Fruit fly (Drosophila melanogaster): ENCODE measurements around the gene CG32281.

Gene CG32281

DNA sequence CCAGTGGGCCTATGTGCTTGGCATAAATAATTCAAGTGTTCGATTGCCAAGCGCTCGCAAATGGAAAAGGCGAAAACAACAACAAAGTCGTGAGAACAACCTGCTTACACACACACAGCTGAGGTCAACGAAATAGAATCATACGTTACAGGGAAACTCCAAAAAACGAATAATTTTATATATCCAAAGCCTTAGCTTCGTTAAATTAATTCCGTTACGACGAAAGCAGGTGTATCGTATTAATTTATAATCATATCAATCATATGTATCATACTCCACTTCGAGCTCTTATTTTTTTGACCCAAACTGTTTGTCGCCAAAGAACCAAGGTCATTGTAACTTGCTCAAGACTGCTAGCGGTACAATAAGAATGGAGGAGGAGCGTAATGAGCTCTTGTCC, 10.3 kb downstream of the CG32281 start:
- TF ChIP-seq CG31627 (GFP tag; optimal IDR thresholded peaks at IDR 0.05) (peak; percentile 91), CG11762 (GFP tag; optimal IDR thresholded peaks at IDR 0.05; ENCODE audit: insufficient read depth) (peak; percentile 83), svp (GFP tag) (no peak), Eip93F (GFP tag; optimal IDR thresholded peaks at IDR 0.05) (peak; percentile 86), Blimp-1 (GFP tag; optimal IDR thresholded peaks at IDR 0.05) (peak; percentile 76), fd59A (GFP tag; optimal IDR thresholded peaks at IDR 0.05) (peak; percentile 85), topi (GFP tag; optimal IDR thresholded peaks at IDR 0.05) (peak; percentile 94), CG8119 (GFP tag; IDR thresholded peaks at IDR 0.05) (peak; percentile 84), Ets21C (GFP tag; optimal IDR thresholded peaks at IDR 0.05) (peak; percentile 88), acj6 (GFP tag; optimal IDR thresholded peaks at IDR 0.05) (peak; percentile 89), CG1621 (tag; optimal IDR thresholded peaks at IDR 0.05) (peak; percentile 92), CG3032 (tag; optimal IDR thresholded peaks at IDR 0.05) (peak; percentile 91), CG11294 (GFP tag; IDR thresholded peaks at IDR 0.05) (peak; percentile 78), CG32006 (GFP tag; optimal IDR thresholded peaks at IDR 0.05) (peak; percentile 85), dac (GFP tag; optimal IDR thresholded peaks at IDR 0.05) (peak; percentile 35), lz (GFP tag; optimal IDR thresholded peaks at IDR 0.05) (peak; percentile 93), Sox102F (GFP tag; optimal IDR thresholded peaks at IDR 0.05) (no peak), salr (GFP tag; optimal IDR thresholded peaks at IDR 0.05) (peak in 1 of 2 experiments; percentile 84), ss (GFP tag; optimal IDR thresholded peaks at IDR 0.05) (peak in 1 of 2 experiments; percentile 89), CG8632 (GFP tag; optimal IDR thresholded peaks at IDR 0.05) (peak; percentile 90), CG11902 (GFP tag; optimal IDR thresholded peaks at IDR 0.05) (peak; percentile 83), CG9139 (GFP tag; optimal IDR thresholded peaks at IDR 0.05) (peak; percentile 86), eg (GFP tag; IDR thresholded peaks at IDR 0.05) (peak; percentile 95), Lpt (GFP tag; optimal IDR thresholded peaks at IDR 0.05) (peak; percentile 76), Hr39 (GFP tag; optimal IDR thresholded peaks at IDR 0.05) (peak; percentile 95), Sox14 (GFP tag; optimal IDR thresholded peaks at IDR 0.05) (peak; percentile 93), CG7368 (GFP tag; optimal IDR thresholded peaks at IDR 0.05) (peak; percentile 88), CG10631 (GFP tag; optimal IDR thresholded peaks at IDR 0.05) (no peak), esn (GFP tag; optimal IDR thresholded peaks at IDR 0.05) (peak; percentile 94), CG34406 (GFP tag; optimal IDR thresholded peaks at IDR 0.05) (peak; percentile 89), achi (GFP tag; optimal IDR thresholded peaks at IDR 0.05) (no peak), Met (GFP tag; optimal IDR thresholded peaks at IDR 0.05) (peak; percentile 93), cyc (GFP tag; optimal IDR thresholded peaks at IDR 0.05) (peak; percentile 93), Smox (GFP tag; optimal IDR thresholded peaks at IDR 0.05) (no peak), Eip78C (GFP tag) (peak; percentile 98), Sox15 (GFP tag; optimal IDR thresholded peaks at IDR 0.05) (peak; percentile 77), Eip75B (GFP tag; optimal IDR thresholded peaks at IDR 0.05) (peak; percentile 96), CG6792 (GFP tag; optimal IDR thresholded peaks at IDR 0.05) (peak; percentile 93), CG6276 (GFP tag; optimal IDR thresholded peaks at IDR 0.05) (no peak), vri (GFP tag; optimal IDR thresholded peaks at IDR 0.05) (no peak), CG4318 (GFP tag; optimal IDR thresholded peaks at IDR 0.05) (no peak), CG6854 (GFP tag; optimal IDR thresholded peaks at IDR 0.05) (peak; percentile 89), CG8319 (GFP tag; optimal IDR thresholded peaks at IDR 0.05) (peak; percentile 85), CG3919 (GFP tag; optimal IDR thresholded peaks at IDR 0.05) (peak; percentile 94), fd85E (GFP tag; optimal IDR thresholded peaks at IDR 0.05) (peak; percentile 67), dsx (GFP tag; optimal IDR thresholded peaks at IDR 0.05; ENCODE audit: poor library complexity, severe bottlenecking) (peak; percentile 94), pdm3 (GFP tag; optimal IDR thresholded peaks at IDR 0.05) (peak; percentile 90), Hr4 (GFP tag; optimal IDR thresholded peaks at IDR 0.05) (peak; percentile 75), fkh (GFP tag; optimal IDR thresholded peaks at IDR 0.05) (no peak), net (GFP tag; optimal IDR thresholded peaks at IDR 0.05) (peak; percentile 87), CG15336 (GFP tag; IDR thresholded peaks at IDR 0.05) (peak; percentile 88), OdsH (GFP tag; optimal IDR thresholded peaks at IDR 0.05) (no peak), Hr38 (GFP tag; optimal IDR thresholded peaks at IDR 0.05) (no peak)

Data from whole organism, prepupa.